Fruit fly (Drosophila melanogaster) whole organism, embryonic: ENCODE measurements around the gene Cpr67Fb.
A peak's percentile ranks its signal among the peaks of the same experiment; 100 is the strongest.

ENCODE experiments used
- ATbp ChIP-seq: fragments of 200-800 bp; sonication (Bioruptor generic); optimal IDR thresholded peaks from 2 replicates; lab custom pipeline; 2017; ENCODE audit warnings: missing biosample characterization, mild to moderate bottlenecking, missing genetic modification characterization, missing genetic modification reagents
- Antp ChIP-seq: fragments of 200-800 bp; sonication (Bioruptor generic); optimal IDR thresholded peaks from 3 replicates; lab custom pipeline; 2016; ENCODE audit warnings: missing biosample characterization, missing genetic modification characterization
- Awh ChIP-seq: fragments of 200-800 bp; sonication (Bioruptor generic); IDR thresholded peaks from 2 replicates; pipeline ENCODE4, ENCODE4 v1.3.6; 2022; ENCODE audit warnings: missing biosample characterization, missing genetic modification characterization
- Bdp1 ChIP-seq: fragments of 200-800 bp; sonication (Bioruptor generic); optimal IDR thresholded peaks from 3 replicates; lab custom pipeline; 2016; ENCODE audit warnings: missing biosample characterization, missing genetic modification characterization
- CG10147 ChIP-seq: fragments of 200-800 bp; sonication (Bioruptor generic); optimal IDR thresholded peaks from 2 replicates; lab custom pipeline; 2019; ENCODE audit warnings: missing biosample characterization, mild to moderate bottlenecking, missing genetic modification characterization, moderate library complexity
- CG10431 ChIP-seq: fragments of 200-800 bp; sonication (Bioruptor generic); optimal IDR thresholded peaks from 3 replicates; lab custom pipeline; 2018; ENCODE audit warnings: missing biosample characterization, mild to moderate bottlenecking, missing genetic modification characterization
- CG11085 ChIP-seq: fragments of 200-800 bp; sonication (Bioruptor generic); IDR thresholded peaks from 2 replicates; pipeline ENCODE4 v1.3.6; 2022; ENCODE audit warnings: missing biosample characterization, missing genetic modification characterization
- CG13424 ChIP-seq: fragments of 200-800 bp; sonication (Bioruptor generic); optimal IDR thresholded peaks from 2 replicates; lab custom pipeline; 2019; ENCODE audit warnings: missing biosample characterization, mild to moderate bottlenecking, missing genetic modification characterization, moderate library complexity
- CG14050 ChIP-seq: fragments of 200-800 bp; sonication (Bioruptor generic); IDR thresholded peaks from 3 replicates; pipeline ENCODE4 v1.3.6; 2022; ENCODE audit warnings: missing biosample characterization, missing genetic modification characterization
- CG14710 ChIP-seq: fragments of 200-800 bp; sonication (Bioruptor generic); optimal IDR thresholded peaks from 3 replicates; lab custom pipeline; 2019; ENCODE audit warnings: missing biosample characterization, mild to moderate bottlenecking, missing genetic modification characterization, moderate library complexity
- CG1529 ChIP-seq: fragments of 200-800 bp; sonication (Bioruptor generic); optimal IDR thresholded peaks from 3 replicates; lab custom pipeline; 2018; ENCODE audit warnings: missing biosample characterization, missing genetic modification characterization
- CG17912 ChIP-seq: fragments of 200-800 bp; sonication (Bioruptor generic); optimal IDR thresholded peaks from 2 replicates; lab custom pipeline; 2018; ENCODE audit warnings: missing biosample characterization, mild to moderate bottlenecking, missing genetic modification characterization
- CG18262 ChIP-seq: fragments of 200-800 bp; optimal IDR thresholded peaks from 3 replicates; lab custom pipeline; 2019; ENCODE audit warnings: missing biosample characterization, mild to moderate bottlenecking, missing genetic modification characterization, moderate library complexity
- CG18476 ChIP-seq: fragments of 200-800 bp; sonication (Bioruptor generic); optimal IDR thresholded peaks from 2 replicates; lab custom pipeline; 2016; ENCODE audit warnings: missing biosample characterization, mild to moderate bottlenecking, missing genetic modification characterization
- CG31224 ChIP-seq: fragments of 200-800 bp; sonication (Bioruptor generic); IDR thresholded peaks from 2 replicates; pipeline ENCODE4 v1.3.6; 2022; ENCODE audit warnings: missing biosample characterization, missing genetic modification characterization
- CG34376 ChIP-seq: fragments of 200-800 bp; sonication (Bioruptor generic); optimal IDR thresholded peaks from 2 replicates; lab custom pipeline; 2018; ENCODE audit warnings: missing biosample characterization, mild to moderate bottlenecking, missing genetic modification characterization
- CG4404 ChIP-seq: fragments of 200-800 bp; sonication (Bioruptor generic); IDR thresholded peaks from 2 replicates; pipeline ENCODE4 v1.3.6; 2022; ENCODE audit warnings: missing biosample characterization, missing genetic modification characterization
- CG7357 ChIP-seq: fragments of 200-800 bp; sonication (Bioruptor generic); IDR thresholded peaks from 3 replicates; pipeline ENCODE4 v1.3.6; 2022; ENCODE audit warnings: missing biosample characterization, missing genetic modification characterization
- CG8281 ChIP-seq: fragments of 200-800 bp; sonication (Bioruptor generic); optimal IDR thresholded peaks from 2 replicates; lab custom pipeline; 2018; ENCODE audit warnings: missing biosample characterization, mild to moderate bottlenecking, missing genetic modification characterization, moderate library complexity
- CG8765 ChIP-seq: fragments of 200-800 bp; sonication (Bioruptor generic); IDR thresholded peaks from 2 replicates; pipeline ENCODE4 v1.3.6; 2022; ENCODE audit warnings: missing biosample characterization, missing genetic modification characterization
- CG9215 ChIP-seq: fragments of 200-800 bp; sonication (Bioruptor generic); IDR thresholded peaks from 2 replicates; pipeline ENCODE4 v1.3.6; 2022; ENCODE audit warnings: missing biosample characterization, missing genetic modification characterization
- CG9817 ChIP-seq: fragments of 200-800 bp; sonication (Bioruptor generic); optimal IDR thresholded peaks from 2 replicates; lab custom pipeline; 2018; ENCODE audit warnings: missing biosample characterization, mild to moderate bottlenecking, missing genetic modification characterization, moderate library complexity
- CG9876 ChIP-seq: fragments of 200-800 bp; sonication (Bioruptor generic); optimal IDR thresholded peaks from 2 replicates; lab custom pipeline; 2016; ENCODE audit warnings: missing biosample characterization, missing genetic modification characterization
- Dfd ChIP-seq, 2 experiments: fragments of >200 bp; optimal IDR thresholded peaks; 2 replicates each; lab custom pipeline; 2017; ENCODE audit warnings: missing biosample characterization in 2 of 2, missing genetic modification characterization in 2 of 2
- Fer2 ChIP-seq: fragments of 200-800 bp; sonication (Bioruptor generic); optimal IDR thresholded peaks from 2 replicates; lab custom pipeline; 2018; ENCODE audit warnings: missing biosample characterization, mild to moderate bottlenecking, missing genetic modification characterization, moderate library complexity
- Hand ChIP-seq: fragments of 200-800 bp; sonication (Bioruptor generic); optimal IDR thresholded peaks from 2 replicates; lab custom pipeline; 2017; ENCODE audit warnings: mild to moderate bottlenecking, missing biosample characterization, missing genetic modification reagents, missing genetic modification characterization
- Lhr ChIP-seq: fragments of 200-800 bp; sonication (Bioruptor generic); optimal IDR thresholded peaks from 3 replicates; lab custom pipeline; 2017; ENCODE audit warnings: mild to moderate bottlenecking, missing biosample characterization, missing genetic modification reagents, missing genetic modification characterization
- Lim3 ChIP-seq: fragments of 200-800 bp; sonication (Bioruptor generic); IDR thresholded peaks from 2 replicates; pipeline ENCODE4 v1.3.6; 2022; ENCODE audit warnings: missing biosample characterization, missing genetic modification characterization
- Lpt ChIP-seq: fragments of >200 bp; optimal IDR thresholded peaks from 2 replicates; lab custom pipeline; 2018; ENCODE audit warnings: missing biosample characterization, missing genetic modification characterization
- Mrtf ChIP-seq: fragments of 200-800 bp; sonication (Bioruptor generic); IDR thresholded peaks from 3 replicates; pipeline ENCODE4 v1.3.6; 2022; ENCODE audit warnings: missing biosample characterization, missing genetic modification characterization
- Oaz ChIP-seq: fragments of 200-800 bp; sonication (Bioruptor generic); IDR thresholded peaks from 2 replicates; pipeline ENCODE4 v1.3.6; 2022; ENCODE audit warnings: missing biosample characterization, missing genetic modification characterization
- PHDP ChIP-seq: fragments of 200-800 bp; sonication (Bioruptor generic); optimal IDR thresholded peaks from 3 replicates; lab custom pipeline; 2018; ENCODE audit warnings: missing biosample characterization, mild to moderate bottlenecking, missing genetic modification characterization, moderate library complexity
- Sin3A ChIP-seq: fragments of >200 bp; optimal IDR thresholded peaks from 2 replicates; lab custom pipeline; 2018
- YL-1 ChIP-seq: fragments of 200-800 bp; sonication (Bioruptor generic); optimal IDR thresholded peaks from 3 replicates; lab custom pipeline; 2017; ENCODE audit warnings: missing biosample characterization, mild to moderate bottlenecking, missing genetic modification characterization
- amos ChIP-seq: fragments of 200-800 bp; sonication (Bioruptor generic); IDR thresholded peaks from 2 replicates; pipeline ENCODE4 v1.3.6; 2022; ENCODE audit warnings: missing biosample characterization, missing genetic modification characterization; ENCODE audit not compliant: partially characterized antibody
- az2 ChIP-seq: fragments of 200-800 bp; sonication (Bioruptor generic); optimal IDR thresholded peaks from 3 replicates; lab custom pipeline; 2016; ENCODE audit warnings: missing biosample characterization, missing genetic modification characterization
- cg ChIP-seq: fragments of 200-800 bp; sonication (Bioruptor generic); optimal IDR thresholded peaks from 3 replicates; lab custom pipeline; 2019; ENCODE audit warnings: missing biosample characterization, mild to moderate bottlenecking, missing genetic modification characterization, moderate library complexity
- danr ChIP-seq: fragments of 200-800 bp; sonication (Bioruptor generic); IDR thresholded peaks from 2 replicates; pipeline ENCODE4 v1.3.6; 2022; ENCODE audit warnings: missing biosample characterization, missing genetic modification characterization
- dati ChIP-seq: fragments of 200-800 bp; sonication (Bioruptor generic); IDR thresholded peaks from 2 replicates; pipeline ENCODE4 v1.3.6; 2022; ENCODE audit warnings: missing biosample characterization, missing genetic modification characterization
- emc ChIP-seq: fragments of 200-800 bp; sonication (Bioruptor generic); optimal IDR thresholded peaks from 2 replicates; lab custom pipeline; 2016; ENCODE audit warnings: missing biosample characterization, missing genetic modification characterization
- en ChIP-seq: fragments of 200-800 bp; sonication (Bioruptor generic); optimal IDR thresholded peaks from 2 replicates; lab custom pipeline; 2016; ENCODE audit warnings: missing biosample characterization, missing genetic modification characterization
- gem ChIP-seq: fragments of 200-800 bp; sonication (Bioruptor generic); optimal IDR thresholded peaks from 2 replicates; lab custom pipeline; 2019; ENCODE audit warnings: missing biosample characterization, mild to moderate bottlenecking, missing genetic modification characterization, moderate library complexity
- grn ChIP-seq: fragments of 200-800 bp; sonication (Bioruptor generic); optimal IDR thresholded peaks from 3 replicates; lab custom pipeline; 2017; ENCODE audit warnings: missing biosample characterization, missing genetic modification characterization
- ken ChIP-seq: fragments of 200-800 bp; sonication (Bioruptor generic); IDR thresholded peaks from 3 replicates; pipeline ENCODE4 v1.3.6; 2022; ENCODE audit warnings: missing biosample characterization, missing genetic modification characterization
- lov ChIP-seq, 2 experiments: fragments of 200-800 bp in 1 of 2; fragments of >200 bp in 1 of 2; sonication (Bioruptor generic) in 1 of 2; IDR thresholded peaks in 1 of 2; optimal IDR thresholded peaks in 1 of 2; 2 replicates in 1 of 2; 3 replicates in 1 of 2; pipeline versions ENCODE4 v1.3.6 to Lab custom; 2017 to 2022; ENCODE audit warnings: missing biosample characterization in 1 of 2, missing genetic modification characterization in 1 of 2
- maf-S ChIP-seq: fragments of 200-800 bp; sonication (Bioruptor generic); optimal IDR thresholded peaks from 2 replicates; lab custom pipeline; 2016; ENCODE audit warnings: missing biosample characterization, missing genetic modification characterization
- onecut ChIP-seq: fragments of 200-800 bp; sonication (Bioruptor generic); IDR thresholded peaks from 2 replicates; pipeline ENCODE4 v1.3.6; 2022; ENCODE audit warnings: missing biosample characterization, missing genetic modification characterization
- pfk ChIP-seq: fragments of 200-800 bp; sonication (Bioruptor generic); optimal IDR thresholded peaks from 2 replicates; lab custom pipeline; 2018; ENCODE audit warnings: missing biosample characterization, mild to moderate bottlenecking, missing genetic modification characterization, moderate library complexity
- pzg ChIP-seq: fragments of 200-800 bp; sonication (Bioruptor generic); optimal IDR thresholded peaks from 3 replicates; lab custom pipeline; 2018; ENCODE audit warnings: missing biosample characterization, mild to moderate bottlenecking, missing genetic modification characterization, moderate library complexity
- tin ChIP-seq: fragments of 200-800 bp; sonication (Bioruptor generic); optimal IDR thresholded peaks from 3 replicates; lab custom pipeline; 2016; ENCODE audit warnings: missing biosample characterization, missing genetic modification characterization
- trh ChIP-seq: fragments of 200-800 bp; sonication (Bioruptor generic); optimal IDR thresholded peaks from 2 replicates; lab custom pipeline; 2016; ENCODE audit warnings: missing biosample characterization, missing genetic modification characterization
- tx ChIP-seq: fragments of 200-800 bp; sonication (Bioruptor generic); optimal IDR thresholded peaks from 2 replicates; lab custom pipeline; 2016; ENCODE audit warnings: missing biosample characterization, missing genetic modification characterization

Gene Cpr67Fb

DNA sequence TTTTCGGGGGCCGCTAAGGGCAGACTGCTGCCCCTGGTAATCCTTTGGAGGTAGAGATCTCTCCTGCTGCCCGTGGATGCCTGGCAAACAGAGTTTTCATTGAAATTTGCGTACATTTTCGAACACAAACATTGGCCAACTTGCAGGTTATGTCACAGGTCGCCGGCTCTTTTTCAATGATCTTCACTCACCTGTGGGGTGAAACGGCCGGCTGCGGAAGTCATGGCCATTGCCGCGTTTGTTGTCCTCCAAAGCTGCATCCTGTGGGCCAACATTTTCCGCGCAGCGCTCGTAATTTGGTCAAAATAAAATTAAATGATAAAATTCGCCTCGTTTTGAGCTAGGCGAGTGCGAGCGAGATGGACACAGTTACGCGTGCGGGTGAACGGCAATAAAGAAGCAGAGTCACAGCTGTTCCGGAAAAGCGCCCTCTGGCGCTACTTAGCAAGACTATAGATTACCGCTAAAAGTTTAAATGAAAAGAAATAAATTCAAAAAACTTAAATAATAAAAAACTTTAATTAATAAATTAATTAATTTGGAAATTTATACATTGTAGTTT, 8.2 kb upstream of the Cpr67Fb start (continued):
- TF ChIP-seq en (GFP tag; lab: Kevin White, UChicago), result no peak
- TF ChIP-seq CG7357 (GFP tag; lab: Robert Waterston, UW), result no peak
- peak; percentile 84 for TF ChIP-seq CG14710 (tag; lab: Kevin White, UChicago)
- TF ChIP-seq pzg (GFP tag; lab: Kevin White, UChicago), result peak; percentile 72
- TF ChIP-seq CG4404 (GFP tag; lab: Robert Waterston, UW), result no peak
- TF ChIP-seq YL-1, result peak; percentile 46
- no peak for TF ChIP-seq CG18476 (GFP tag; lab: Kevin White, UChicago)
- no peak for TF ChIP-seq pfk (GFP tag; lab: Kevin White, UChicago)
- TF ChIP-seq Hand (GFP tag; lab: Kevin White, UChicago), result no peak
- TF ChIP-seq cg (GFP tag; lab: Kevin White, UChicago), result no peak
- no peak for TF ChIP-seq az2 (GFP tag; lab: Kevin White, UChicago)
- TF ChIP-seq CG17912, result peak; percentile 30
- TF ChIP-seq Bdp1, result no peak
- no peak for TF ChIP-seq CG8765 (GFP tag; lab: Robert Waterston, UW)
- TF ChIP-seq ken (GFP tag; lab: Robert Waterston, UW), result no peak
- no peak for TF ChIP-seq Lpt
- TF ChIP-seq ATbp, result no peak
- no peak for TF ChIP-seq maf-S (GFP tag; lab: Kevin White, UChicago)
- TF ChIP-seq CG34376 (GFP tag; lab: Kevin White, UChicago), result no peak
- no peak for TF ChIP-seq Dfd (GFP tag; optimal IDR thresholded peaks at IDR 0.05; lab: Kevin White, UChicago)
- no peak for TF ChIP-seq Awh (GFP tag; lab: Robert Waterston, UW)
- no peak for TF ChIP-seq gem (tag; lab: Kevin White, UChicago)
- no peak for TF ChIP-seq Mrtf (GFP tag; lab: Robert Waterston, UW)
- TF ChIP-seq CG31224 (GFP tag; lab: Robert Waterston, UW), result no peak
- TF ChIP-seq CG10147 (GFP tag; lab: Kevin White, UChicago), result no peak
- no peak for TF ChIP-seq CG8281 (tag; lab: Kevin White, UChicago)
- TF ChIP-seq trh (GFP tag; lab: Kevin White, UChicago), result no peak
- no peak for TF ChIP-seq CG9876 (GFP tag; lab: Kevin White, UChicago)
- no peak for TF ChIP-seq amos (GFP tag; lab: Robert Waterston, UW)
- TF ChIP-seq CG1529, result no peak
- TF ChIP-seq CG9215 (GFP tag; lab: Robert Waterston, UW), result no peak
- no peak for TF ChIP-seq lov (optimal IDR thresholded peaks at IDR 0.05; lab: Kevin White, UChicago)
- TF ChIP-seq lov (GFP tag; IDR thresholded peaks at IDR 0.05; lab: Robert Waterston, UW), result no peak
- no peak for TF ChIP-seq CG11085 (GFP tag; lab: Robert Waterston, UW)
- no peak for TF ChIP-seq PHDP (tag; lab: Kevin White, UChicago)
- TF ChIP-seq CG13424, result no peak
- TF ChIP-seq Lhr (GFP tag; lab: Kevin White, UChicago), result no peak
- TF ChIP-seq Oaz, result no peak
- TF ChIP-seq danr (GFP tag; lab: Robert Waterston, UW), result no peak
- no peak for TF ChIP-seq CG9817
- no peak for TF ChIP-seq CG14050 (GFP tag; lab: Robert Waterston, UW)
- TF ChIP-seq Lim3, result no peak
- TF ChIP-seq tx (GFP tag; lab: Kevin White, UChicago), result no peak
- no peak for TF ChIP-seq dati (GFP tag; lab: Robert Waterston, UW)
- peak; percentile 27 for TF ChIP-seq onecut (GFP tag; lab: Robert Waterston, UW)
- TF ChIP-seq CG10431 (GFP tag; lab: Kevin White, UChicago), result peak; percentile 9
- no peak for TF ChIP-seq CG18262 (tag; lab: Kevin White, UChicago)
- TF ChIP-seq Sin3A (lab: Kevin White, UChicago), result peak; percentile 49
- TF ChIP-seq Fer2 (tag; lab: Kevin White, UChicago), result no peak
- no peak for TF ChIP-seq Antp (GFP tag; lab: Kevin White, UChicago)
- TF ChIP-seq tin (GFP tag; lab: Kevin White, UChicago), result no peak
- TF ChIP-seq grn (GFP tag; lab: Kevin White, UChicago), result no peak
- TF ChIP-seq emc (GFP tag; lab: Kevin White, UChicago), result no peak
